Fruit fly (Drosophila melanogaster): ENCODE measurements around the gene Cpr73D.

Cpr73D gene

dm6 chr3L:16915766-16916476 lies 41.6 kb downstream of the Cpr73D start (continued):
- peak; percentile 65 for TF ChIP-seq fd59A (GFP tag; optimal IDR thresholded peaks at IDR 0.05)
- peak; percentile 9 for TF ChIP-seq CG31627 (GFP tag; optimal IDR thresholded peaks at IDR 0.05)
- peak; percentile 58 for TF ChIP-seq CG8632 (GFP tag; optimal IDR thresholded peaks at IDR 0.05)
- peak; percentile 10 for TF ChIP-seq fkh (GFP tag; optimal IDR thresholded peaks at IDR 0.05)
- TF ChIP-seq achi (GFP tag; optimal IDR thresholded peaks at IDR 0.05): peak; percentile 78
- peak; percentile 92 for TF ChIP-seq Hr4 (GFP tag; optimal IDR thresholded peaks at IDR 0.05)
- peak; percentile 73 for TF ChIP-seq CG10631 (GFP tag; optimal IDR thresholded peaks at IDR 0.05)
- TF ChIP-seq CG10669 (GFP tag; optimal IDR thresholded peaks at IDR 0.05): peak; percentile 79
- TF ChIP-seq CG3032 (tag; optimal IDR thresholded peaks at IDR 0.05): peak; percentile 74
- peak; percentile 59 for TF ChIP-seq CG9139 (GFP tag; optimal IDR thresholded peaks at IDR 0.05)
- peak; percentile 82 for TF ChIP-seq CG6163 (GFP tag; IDR thresholded peaks at IDR 0.05)
- peak; percentile 78 for TF ChIP-seq Lpt (GFP tag; optimal IDR thresholded peaks at IDR 0.05)
- TF ChIP-seq topi (GFP tag; optimal IDR thresholded peaks at IDR 0.05): peak; percentile 63
- TF ChIP-seq CG4318 (GFP tag; optimal IDR thresholded peaks at IDR 0.05): peak; percentile 80
- peak; percentile 67 for TF ChIP-seq dsx (GFP tag; optimal IDR thresholded peaks at IDR 0.05; ENCODE audit: poor library complexity, severe bottlenecking)
- TF ChIP-seq OdsH (GFP tag; optimal IDR thresholded peaks at IDR 0.05): peak; percentile 81

- TF ChIP-seq Eip78C (GFP tag) (peak; percentile 55), fkh (GFP tag; optimal IDR thresholded peaks at IDR 0.05) (peak; percentile 59), CG6808 (GFP tag; optimal IDR thresholded peaks at IDR 0.05) (peak; percentile 5), ss (GFP tag; optimal IDR thresholded peaks at IDR 0.05) (peak in 1 of 2 experiments; percentile 6), CG7368 (GFP tag; optimal IDR thresholded peaks at IDR 0.05) (peak; percentile 18), dsx (GFP tag; optimal IDR thresholded peaks at IDR 0.05; ENCODE audit: poor library complexity, severe bottlenecking) (no peak), vri (GFP tag; optimal IDR thresholded peaks at IDR 0.05) (peak; percentile 70), spab (GFP tag; optimal IDR thresholded peaks at IDR 0.05) (no peak)
These were observed 43.4 kb downstream of the Cpr73D start for dm6 chr3L:16914113-16914512.

dm6 chr3L:16910466-16910865 lies 47.0 kb downstream of the Cpr73D start:
- TF ChIP-seq acj6 (GFP tag; optimal IDR thresholded peaks at IDR 0.05): no peak
- TF ChIP-seq Gug (GFP tag; IDR thresholded peaks at IDR 0.05): no peak
- TF ChIP-seq Lpt (GFP tag; optimal IDR thresholded peaks at IDR 0.05): no peak
- TF ChIP-seq CG9139 (GFP tag; optimal IDR thresholded peaks at IDR 0.05): no peak
- no peak for TF ChIP-seq CG11902 (GFP tag; optimal IDR thresholded peaks at IDR 0.05)
- TF ChIP-seq Blimp-1 (GFP tag; optimal IDR thresholded peaks at IDR 0.05): no peak

dm6 chr3L:16896408-16896807 lies 61.1 kb downstream of the Cpr73D start:
- TF ChIP-seq Lpt (GFP tag; optimal IDR thresholded peaks at IDR 0.05): peak; percentile 7
- no peak for TF ChIP-seq dsx (GFP tag; optimal IDR thresholded peaks at IDR 0.05; ENCODE audit: poor library complexity, severe bottlenecking)
- TF ChIP-seq CG3919 (GFP tag; optimal IDR thresholded peaks at IDR 0.05): peak; percentile 4
- TF ChIP-seq CG8632 (GFP tag; optimal IDR thresholded peaks at IDR 0.05): no peak
- TF ChIP-seq topi (GFP tag; optimal IDR thresholded peaks at IDR 0.05): no peak
- TF ChIP-seq CG3032 (tag; optimal IDR thresholded peaks at IDR 0.05): no peak
- no peak for TF ChIP-seq CG6854 (GFP tag; optimal IDR thresholded peaks at IDR 0.05)
- TF ChIP-seq acj6 (GFP tag; optimal IDR thresholded peaks at IDR 0.05): no peak
- no peak for TF ChIP-seq CG16779 (tag; optimal IDR thresholded peaks at IDR 0.05)
- no peak for TF ChIP-seq CG6163 (GFP tag; IDR thresholded peaks at IDR 0.05)
- no peak for TF ChIP-seq CG10631 (GFP tag; optimal IDR thresholded peaks at IDR 0.05)
- TF ChIP-seq fd59A (GFP tag; optimal IDR thresholded peaks at IDR 0.05): no peak
- peak; percentile 24 for TF ChIP-seq vri (GFP tag; optimal IDR thresholded peaks at IDR 0.05)
- TF ChIP-seq Eip93F (GFP tag; optimal IDR thresholded peaks at IDR 0.05): no peak
- TF ChIP-seq CG6792 (GFP tag; optimal IDR thresholded peaks at IDR 0.05): no peak
- no peak for TF ChIP-seq Gug (GFP tag; IDR thresholded peaks at IDR 0.05)
- TF ChIP-seq eg (GFP tag; IDR thresholded peaks at IDR 0.05): 0 out of 3 replicates have a peak, but pooled peaks have one; percentile 32
- TF ChIP-seq Sox14 (GFP tag; optimal IDR thresholded peaks at IDR 0.05): no peak
- no peak for TF ChIP-seq CG9139 (GFP tag; optimal IDR thresholded peaks at IDR 0.05)

Measured in whole organism, prepupa.